Fruit fly (Drosophila melanogaster) whole organism, embryonic: ENCODE data around the gene CROT.

ENCODE experiments used
- Ada2b ChIP-seq: fragments of 200-800 bp; sonication (Bioruptor generic); IDR thresholded peaks from 2 replicates; pipeline ENCODE4 v1.3.6; 2022; ENCODE audit warnings: missing biosample characterization, missing genetic modification characterization
- BEAF-32 ChIP-seq: fragments of 200-800 bp; sonication (Bioruptor generic); optimal IDR thresholded peaks from 3 replicates; lab custom pipeline; 2017; ENCODE audit warnings: missing biosample characterization, missing genetic modification characterization, mild to moderate bottlenecking, moderate library complexity, missing genetic modification reagents
- CG12155 ChIP-seq: fragments of 200-800 bp; sonication (Bioruptor generic); optimal IDR thresholded peaks from 3 replicates; lab custom pipeline; 2016; ENCODE audit warnings: missing biosample characterization, missing genetic modification characterization
- CG1233 ChIP-seq: fragments of 200-800 bp; sonication (Bioruptor generic); optimal IDR thresholded peaks from 4 replicates; lab custom pipeline; 2018; ENCODE audit warnings: missing biosample characterization, mild to moderate bottlenecking, missing genetic modification characterization
- CG14441 ChIP-seq: fragments of 200-800 bp; sonication (Bioruptor generic); IDR thresholded peaks from 2 replicates; pipeline ENCODE4 v1.3.6; 2022; ENCODE audit warnings: missing biosample characterization, missing genetic modification characterization
- CG15696 ChIP-seq: fragments of 200-800 bp; sonication (Bioruptor generic); optimal IDR thresholded peaks from 2 replicates; lab custom pipeline; 2019; ENCODE audit warnings: missing biosample characterization, mild to moderate bottlenecking, missing genetic modification characterization, moderate library complexity
- CG1602 ChIP-seq: fragments of 200-800 bp; sonication (Bioruptor generic); optimal IDR thresholded peaks from 3 replicates; lab custom pipeline; 2016; ENCODE audit warnings: missing biosample characterization, missing genetic modification characterization
- CG1603 ChIP-seq: fragments of 200-800 bp; sonication (Bioruptor generic); optimal IDR thresholded peaks from 2 replicates; lab custom pipeline; 2019; ENCODE audit warnings: missing biosample characterization, mild to moderate bottlenecking, missing genetic modification characterization, moderate library complexity
- CG30403 ChIP-seq: fragments of 200-800 bp; sonication (Bioruptor generic); optimal IDR thresholded peaks from 3 replicates; lab custom pipeline; 2016; ENCODE audit warnings: missing biosample characterization, missing genetic modification characterization
- CG4617 ChIP-seq: fragments of 200-800 bp; sonication (Bioruptor generic); optimal IDR thresholded peaks from 3 replicates; lab custom pipeline; 2016; ENCODE audit warnings: missing biosample characterization, missing genetic modification characterization, borderline replicate concordance
- CG4854 ChIP-seq: fragments of 200-800 bp; sonication (Bioruptor generic); optimal IDR thresholded peaks from 2 replicates; lab custom pipeline; 2016; ENCODE audit warnings: missing biosample characterization, missing genetic modification characterization, inconsistent platforms
- CG7556 ChIP-seq: fragments of 200-800 bp; sonication (Bioruptor generic); optimal IDR thresholded peaks from 2 replicates; lab custom pipeline; 2017; ENCODE audit warnings: missing biosample characterization, mild to moderate bottlenecking, missing genetic modification characterization
- CG8388 ChIP-seq: fragments of 200-800 bp; sonication (Bioruptor generic); optimal IDR thresholded peaks from 2 replicates; lab custom pipeline; 2019; ENCODE audit warnings: missing biosample characterization, mild to moderate bottlenecking, missing genetic modification characterization, moderate library complexity
- CG8924 ChIP-seq: fragments of 200-800 bp; optimal IDR thresholded peaks from 3 replicates; lab custom pipeline; 2019; ENCODE audit warnings: missing biosample characterization, mild to moderate bottlenecking, missing genetic modification characterization, moderate library complexity
- CG9797 ChIP-seq: fragments of 200-800 bp; sonication (Bioruptor generic); optimal IDR thresholded peaks from 3 replicates; lab custom pipeline; 2018; ENCODE audit warnings: missing biosample characterization, mild to moderate bottlenecking, missing genetic modification characterization
- D19A ChIP-seq: fragments of 200-800 bp; optimal IDR thresholded peaks from 3 replicates; lab custom pipeline; 2019; ENCODE audit warnings: missing biosample characterization, mild to moderate bottlenecking, missing genetic modification characterization, moderate library complexity
- Dbx ChIP-seq: fragments of 200-800 bp; sonication (Bioruptor generic); IDR thresholded peaks from 3 replicates; pipeline ENCODE4 v1.3.6; 2022; ENCODE audit warnings: missing biosample characterization, missing genetic modification characterization
- Deaf1 ChIP-seq: fragments of 200-800 bp; optimal IDR thresholded peaks from 3 replicates; lab custom pipeline; 2019; ENCODE audit warnings: missing biosample characterization, mild to moderate bottlenecking, missing genetic modification characterization, moderate library complexity
- Dll ChIP-seq: fragments of 200-800 bp; sonication (Bioruptor generic); IDR thresholded peaks from 4 replicates; pipeline ENCODE4 v1.3.6; 2022; ENCODE audit warnings: missing biosample characterization, missing genetic modification characterization; ENCODE audit not compliant: partially characterized antibody
- Dp ChIP-seq: fragments of 200-800 bp; sonication (Bioruptor generic); optimal IDR thresholded peaks from 2 replicates; lab custom pipeline; 2018; ENCODE audit warnings: missing biosample characterization, mild to moderate bottlenecking, missing genetic modification characterization, moderate library complexity
- E2f2 ChIP-seq: fragments of 200-800 bp; sonication (Bioruptor generic); IDR thresholded peaks from 2 replicates; pipeline ENCODE4 v1.3.6; 2022; ENCODE audit warnings: missing biosample characterization, missing genetic modification characterization
- Ets65A ChIP-seq: fragments of 200-800 bp; sonication (Bioruptor generic); peaks from one replicate; lab custom pipeline; 2016; ENCODE audit warnings: missing biosample characterization, missing genetic modification characterization
- Ets97D ChIP-seq: fragments of 200-800 bp; sonication (Bioruptor generic); optimal IDR thresholded peaks from 3 replicates; lab custom pipeline; 2016; ENCODE audit warnings: missing biosample characterization, missing genetic modification characterization
- Hmr ChIP-seq: fragments of 200-800 bp; sonication (Bioruptor generic); optimal IDR thresholded peaks from 3 replicates; lab custom pipeline; 2017; ENCODE audit warnings: mild to moderate bottlenecking, missing biosample characterization, missing genetic modification reagents, missing genetic modification characterization
- Jarid2 ChIP-seq: fragments of 200-800 bp; sonication (Bioruptor generic); optimal IDR thresholded peaks from 3 replicates; lab custom pipeline; 2017; ENCODE audit warnings: mild to moderate bottlenecking, missing biosample characterization, missing genetic modification reagents, missing genetic modification characterization
- Lhr ChIP-seq: fragments of 200-800 bp; sonication (Bioruptor generic); optimal IDR thresholded peaks from 3 replicates; lab custom pipeline; 2017; ENCODE audit warnings: mild to moderate bottlenecking, missing biosample characterization, missing genetic modification reagents, missing genetic modification characterization
- MBD-R2 ChIP-seq: fragments of 200-800 bp; sonication (Bioruptor generic); IDR thresholded peaks from 2 replicates; pipeline ENCODE4 v1.3.6; 2022; ENCODE audit warnings: missing biosample characterization, missing genetic modification characterization
- MESR4 ChIP-seq: fragments of 200-800 bp; sonication (Bioruptor generic); optimal IDR thresholded peaks from 2 replicates; lab custom pipeline; 2018; ENCODE audit warnings: missing biosample characterization, mild to moderate bottlenecking, missing genetic modification characterization, moderate library complexity
- MTF-1 ChIP-seq: fragments of 200-800 bp; sonication (Bioruptor generic); optimal IDR thresholded peaks from 2 replicates; lab custom pipeline; 2018; ENCODE audit warnings: missing biosample characterization, mild to moderate bottlenecking, missing genetic modification characterization, borderline replicate concordance
- Mes4 ChIP-seq: fragments of 200-800 bp; sonication (Bioruptor generic); optimal IDR thresholded peaks from 2 replicates; lab custom pipeline; 2016; ENCODE audit warnings: missing biosample characterization, missing genetic modification characterization
- NfI ChIP-seq: fragments of 200-800 bp; sonication (Bioruptor generic); optimal IDR thresholded peaks from 3 replicates; lab custom pipeline; 2018; ENCODE audit warnings: missing biosample characterization, mild to moderate bottlenecking, missing genetic modification characterization, moderate library complexity
- Sin3A ChIP-seq: fragments of >200 bp; optimal IDR thresholded peaks from 2 replicates; lab custom pipeline; 2018
- YL-1 ChIP-seq: fragments of 200-800 bp; sonication (Bioruptor generic); optimal IDR thresholded peaks from 3 replicates; lab custom pipeline; 2017; ENCODE audit warnings: missing biosample characterization, mild to moderate bottlenecking, missing genetic modification characterization
- abd-A ChIP-seq: fragments of 200-800 bp; sonication (Bioruptor generic); optimal IDR thresholded peaks from 3 replicates; lab custom pipeline; 2019; ENCODE audit warnings: missing biosample characterization, mild to moderate bottlenecking, missing genetic modification characterization, moderate library complexity
- ara ChIP-seq: fragments of 200-800 bp; sonication (Bioruptor generic); IDR thresholded peaks from 2 replicates; pipeline ENCODE4 v1.3.6; 2022; ENCODE audit warnings: missing biosample characterization, missing genetic modification characterization
- btn ChIP-seq: fragments of 200-800 bp; sonication (Bioruptor generic); optimal IDR thresholded peaks from 2 replicates; lab custom pipeline; 2016; ENCODE audit warnings: missing biosample characterization, missing genetic modification characterization
- cato ChIP-seq: fragments of 200-800 bp; sonication (Bioruptor generic); optimal IDR thresholded peaks from 2 replicates; lab custom pipeline; 2016; ENCODE audit warnings: missing biosample characterization, missing genetic modification characterization, borderline replicate concordance
- crol ChIP-seq: fragments of 200-800 bp; sonication (Bioruptor generic); IDR thresholded peaks from 2 replicates; pipeline ENCODE4 v1.3.6; 2022; ENCODE audit warnings: missing biosample characterization, missing genetic modification characterization
- crp ChIP-seq, 2 experiments: fragments of 200-800 bp; sonication (Bioruptor generic); optimal IDR thresholded peaks; 2 replicates in 1 of 2; 3 replicates in 1 of 2; lab custom pipeline; 2017; ENCODE audit warnings: missing biosample characterization in 2 of 2, missing genetic modification characterization in 2 of 2, mild to moderate bottlenecking in 1 of 2, moderate library complexity in 1 of 2
- exex ChIP-seq: fragments of 200-800 bp; sonication (Bioruptor generic); optimal IDR thresholded peaks from 4 replicates; lab custom pipeline; 2018; ENCODE audit warnings: missing biosample characterization, mild to moderate bottlenecking, missing genetic modification characterization, moderate library complexity
- mirr ChIP-seq: fragments of 200-800 bp; sonication (Bioruptor generic); optimal IDR thresholded peaks from 3 replicates; lab custom pipeline; 2018; ENCODE audit warnings: missing biosample characterization, mild to moderate bottlenecking, missing genetic modification characterization
- pho ChIP-seq: fragments of 200-800 bp; sonication (Bioruptor generic); optimal IDR thresholded peaks from 2 replicates; lab custom pipeline; 2016; ENCODE audit warnings: missing biosample characterization, missing genetic modification characterization
- pnt ChIP-seq: fragments of 200-800 bp; sonication (Bioruptor generic); optimal IDR thresholded peaks from 3 replicates; lab custom pipeline; 2016; ENCODE audit warnings: missing biosample characterization, missing genetic modification characterization
- ranshi ChIP-seq: fragments of 200-800 bp; sonication (Bioruptor generic); IDR thresholded peaks from 2 replicates; pipeline ENCODE4 v1.3.6; 2022; ENCODE audit warnings: missing biosample characterization, missing genetic modification characterization
- wdn ChIP-seq: fragments of 200-800 bp; sonication (Bioruptor generic); IDR thresholded peaks from 2 replicates; pipeline ENCODE4 v1.3.6; 2022; ENCODE audit warnings: missing biosample characterization, missing genetic modification characterization
- wor ChIP-seq: fragments of 200-800 bp; sonication (Bioruptor generic); IDR thresholded peaks from 2 replicates; pipeline ENCODE4 v1.3.6; 2022; ENCODE audit warnings: missing biosample characterization, missing genetic modification characterization

The CROT gene

dm6 chr3R:27688034-27688433, 18.5 kb downstream of the CROT start, which contains the start of gene CG31055:
Gene CG31055, minus strand, starts transcription at chr3R:27688134.
- TF ChIP-seq Jarid2 = no peak
- TF ChIP-seq mirr = no peak
- TF ChIP-seq MTF-1 (GFP tag; lab: Kevin White, UChicago) = no peak
- TF ChIP-seq btn (GFP tag; lab: Kevin White, UChicago) = no peak
- TF ChIP-seq Dbx = no peak
- TF ChIP-seq cato (GFP tag; lab: Kevin White, UChicago) = no peak
- no peak for TF ChIP-seq CG1602 (GFP tag; lab: Kevin White, UChicago)
- no peak for TF ChIP-seq CG12155 (GFP tag; lab: Kevin White, UChicago)

dm6 chr3R:27685539-27686012, 21.0 kb downstream of the CROT start, which contains the start of gene CG12880:
Gene CG12880, plus strand, starts transcription at chr3R:27685962.
- TF ChIP-seq Deaf1 (tag; lab: Kevin White, UChicago) (peak; percentile 64), pho (GFP tag; lab: Kevin White, UChicago) (no peak), Ets65A (GFP tag; lab: Kevin White, UChicago) (peak; percentile 3), CG7556 (GFP tag; lab: Kevin White, UChicago) (peak; percentile 20), D19A (tag; lab: Kevin White, UChicago) (peak; percentile 87)

- TF ChIP-seq crol (peak; percentile 59), ranshi (GFP tag; lab: Robert Waterston, UW) (no peak), NfI (GFP tag; lab: Kevin White, UChicago) (no peak)
Observed at dm6 chr3R:27685074-27685473, 21.5 kb downstream of the CROT start.

- TF ChIP-seq CG9797 (peak; percentile 61), CG4617 (peak; percentile 79), Hmr (GFP tag; lab: Kevin White, UChicago) (no peak), Dp (GFP tag; lab: Kevin White, UChicago) (peak; percentile 92), Sin3A (lab: Kevin White, UChicago) (peak; percentile 0), MESR4 (peak; percentile 91), CG15696 (tag; lab: Kevin White, UChicago) (no peak), MBD-R2 (GFP tag; lab: Robert Waterston, UW) (peak; percentile 63), CG8388 (GFP tag; lab: Kevin White, UChicago) (no peak), wdn (no peak), pnt (GFP tag; lab: Kevin White, UChicago) (no peak), exex (tag; lab: Kevin White, UChicago) (no peak), CG1233 (no peak), Ets97D (GFP tag; lab: Kevin White, UChicago) (no peak), crp (GFP tag; optimal IDR thresholded peaks at IDR 0.05; lab: Kevin White, UChicago) (no peak), abd-A (tag; lab: Kevin White, UChicago) (no peak), ara (GFP tag; lab: Robert Waterston, UW) (no peak), YL-1 (peak; percentile 38), CG30403 (no peak), wor (GFP tag; lab: Robert Waterston, UW) (no peak), CG14441 (GFP tag; lab: Robert Waterston, UW) (no peak), Dll (GFP tag; lab: Robert Waterston, UW) (0 out of 4 replicates have a peak, but pooled peaks have one; percentile 13), BEAF-32 (GFP tag; lab: Kevin White, UChicago) (peak; percentile 3), CG1603 (tag; lab: Kevin White, UChicago) (peak; percentile 37), Lhr (GFP tag; lab: Kevin White, UChicago) (no peak), E2f2 (peak; percentile 94), CG8924 (tag; lab: Kevin White, UChicago) (no peak), D19A (tag; lab: Kevin White, UChicago) (no peak), CG4854 (GFP tag; lab: Kevin White, UChicago) (no peak), Deaf1 (tag; lab: Kevin White, UChicago) (no peak), Ada2b (GFP tag; lab: Robert Waterston, UW) (no peak), Mes4 (GFP tag; lab: Kevin White, UChicago) (no peak)
Observed at dm6 chr3R:27681799-27682198, 24.8 kb downstream of the CROT start, which contains the start of gene Sce. Gene Sce, minus strand, starts transcription at chr3R:27682029.
